ENCODE assay signal across 2 worm cellular contexts in genomic region chrIII:3477375-3477774, ce11.
TF ChIP-seq lines count a peak whose summit lies in the region.

No protein-coding gene starts in this region.

TF ChIP-seq in whole organism, early embryonic, 17 proteins besides CTCF, POLR2A, EP300 and RAD21:
- TF ChIP-seq tbx-37 (GFP tag; conservative IDR thresholded peaks at IDR 0.05; lab: Robert Waterston, UW), result no peak
- peak; percentile 80 for TF ChIP-seq ceh-36 (tag; optimal IDR thresholded peaks at IDR 0.05; lab: Kevin White, UChicago)
- no peak for TF ChIP-seq ets-7 (tag; optimal IDR thresholded peaks at IDR 0.05; lab: Kevin White, UChicago)

TF ChIP-seq in whole organism, late embryonic, 69 proteins besides CTCF, POLR2A, EP300 and RAD21:
- TF ChIP-seq sox-2 (GFP tag; IDR thresholded peaks at IDR 0.05; lab: Robert Waterston, UW), result no peak
- TF ChIP-seq unc-42 (tag; optimal IDR thresholded peaks at IDR 0.05; lab: Kevin White, UChicago), result no peak
- peak; percentile 90 for TF ChIP-seq dve-1 (tag; optimal IDR thresholded peaks at IDR 0.05; lab: Kevin White, UChicago)
- no peak for TF ChIP-seq ceh-14 (tag; optimal IDR thresholded peaks at IDR 0.05; lab: Kevin White, UChicago)
